Worm (Caenorhabditis elegans) whole organism, mixed stage, embryonic: ENCODE results near the gene ztf-16.
A peak's percentile ranks its signal among the peaks of the same experiment; 100 is the strongest.

Experiments
- ces-1 ChIP-seq: fragments of 150-350 bp; optimal IDR thresholded peaks from 2 replicates; lab custom pipeline; 2014; ENCODE audit warnings: missing biosample characterization, missing genetic modification reagents, missing genetic modification characterization
- elt-1 ChIP-seq: sonication (generic microtip); optimal IDR thresholded peaks from 2 replicates; lab custom pipeline; 2017; ENCODE audit warnings: missing genetic modification characterization, mild to moderate bottlenecking, missing compliant biosample characterization, antibody characterized with exemption, moderate library complexity, borderline replicate concordance; ENCODE audit not compliant: insufficient read depth
- elt-3 ChIP-seq: fragments of 150-350 bp; optimal IDR thresholded peaks from 2 replicates; lab custom pipeline; 2014; ENCODE audit warnings: missing biosample characterization, missing genetic modification characterization
- lin-13 ChIP-seq: fragments of 150-350 bp; optimal IDR thresholded peaks from 2 replicates; lab custom pipeline; 2014; ENCODE audit warnings: missing biosample characterization, missing genetic modification characterization
- nhr-237 ChIP-seq: fragments of 150-350 bp; optimal IDR thresholded peaks from 2 replicates; lab custom pipeline; 2014; ENCODE audit warnings: missing biosample characterization, missing genetic modification characterization
- nhr-76 ChIP-seq: sonication (generic microtip); optimal IDR thresholded peaks from 2 replicates; lab custom pipeline; 2017; ENCODE audit warnings: missing biosample characterization, missing genetic modification characterization
- pha-4 ChIP-seq: fragments of 150-350 bp; optimal IDR thresholded peaks from 2 replicates; lab custom pipeline; 2018; ENCODE audit warnings: missing biosample characterization, missing genetic modification reagents, missing genetic modification characterization
- sem-2 ChIP-seq: fragments of 200-800 bp; sonication (Bioruptor generic); optimal IDR thresholded peaks from 2 replicates; lab custom pipeline; 2018; ENCODE audit warnings: mild to moderate bottlenecking, missing genetic modification characterization, missing compliant biosample characterization
- snpc-4 ChIP-seq: fragments of 150-350 bp; optimal IDR thresholded peaks from 2 replicates; lab custom pipeline; 2014; ENCODE audit warnings: missing biosample characterization, missing genetic modification characterization
- unc-39 ChIP-seq: fragments of 150-350 bp; optimal IDR thresholded peaks from 2 replicates; lab custom pipeline; 2014; ENCODE audit warnings: missing biosample characterization, missing genetic modification characterization
- unc-62 ChIP-seq: fragments of 150-350 bp; optimal IDR thresholded peaks from 2 replicates; lab custom pipeline; 2014; ENCODE audit warnings: missing biosample characterization, missing genetic modification reagents, missing genetic modification characterization

- TF ChIP-seq ces-1 = no peak
- no peak for TF ChIP-seq unc-62 (GFP tag; lab: Kevin White, UChicago)
- TF ChIP-seq elt-3 (tag; lab: Kevin White, UChicago) = no peak
- no peak for TF ChIP-seq unc-39 (tag; lab: Kevin White, UChicago)
- TF ChIP-seq pha-4 = no peak
- TF ChIP-seq nhr-76 (tag; lab: Kevin White, UChicago) = no peak
- TF ChIP-seq sem-2 (GFP tag; lab: Kevin White, UChicago) = no peak
- TF ChIP-seq lin-13 (tag; lab: Kevin White, UChicago) = no peak
- no peak for TF ChIP-seq nhr-237
- peak; percentile 42 for TF ChIP-seq elt-1 (tag; lab: Kevin White, UChicago)
- no peak for TF ChIP-seq snpc-4 (tag; lab: Kevin White, UChicago)
Observed at ce11 chrX:4853060-4853459, 41.7 kb upstream of the ztf-16 start, which contains the start of gene F39C12.1.
